Worm (Caenorhabditis elegans): ENCODE results near the gene F54C9.11.

ce11 chrII:8589227-8589626 lies 4.3 kb upstream of the F54C9.11 start:
- no peak for TF ChIP-seq ceh-79 (tag; optimal IDR thresholded peaks at IDR 0.05)
- no peak for TF ChIP-seq dox-1 (GFP tag; IDR thresholded peaks at IDR 0.05)
- TF ChIP-seq pha-4 (tag; optimal IDR thresholded peaks at IDR 0.05), result no peak
- TF ChIP-seq hrde-1 (tag; optimal IDR thresholded peaks at IDR 0.05; ENCODE audit: borderline replicate concordance), result no peak
- no peak for TF ChIP-seq ama-1 (optimal IDR thresholded peaks at IDR 0.05)
- TF ChIP-seq ama-1 (GFP tag; optimal IDR thresholded peaks at IDR 0.05), result no peak

Data from whole organism, young adult.